Worm (Caenorhabditis elegans): ENCODE measurements around the gene F42A6.5.

ce11 chrIV:3341170-3341569 lies 9.5 kb upstream of the F42A6.5 start, which contains the start of gene F42A6.2:
- TF ChIP-seq nhr-76 (tag; optimal IDR thresholded peaks at IDR 0.05) (no peak), nhr-28 (tag; optimal IDR thresholded peaks at IDR 0.05) (no peak), ceh-43 (GFP tag; optimal IDR thresholded peaks at IDR 0.05) (no peak), unc-62 (GFP tag; optimal IDR thresholded peaks at IDR 0.05) (no peak), unc-39 (tag; optimal IDR thresholded peaks at IDR 0.05) (no peak), sem-2 (GFP tag; optimal IDR thresholded peaks at IDR 0.05) (no peak), snpc-4 (tag; optimal IDR thresholded peaks at IDR 0.05) (no peak), mep-1 (tag; optimal IDR thresholded peaks at IDR 0.05) (no peak), ham-2 (GFP tag; optimal IDR thresholded peaks at IDR 0.05) (no peak)

Measured in whole organism, mixed stage, embryonic.